Worm (Caenorhabditis elegans): ENCODE data around the gene F17E9.5.

F17E9.5 gene

ce11 chrIV:8375381-8375780, 29.8 kb downstream of the F17E9.5 start (continued):
- TF ChIP-seq aly-2 (tag; optimal IDR thresholded peaks at IDR 0.05) (no peak), F37D6.2 (tag; optimal IDR thresholded peaks at IDR 0.05) (peak; percentile 45), unc-39 (tag; optimal IDR thresholded peaks at IDR 0.05) (no peak), nhr-41 (GFP tag; IDR thresholded peaks at IDR 0.05) (peak; percentile 21; the same call in 1 of the 2 replicates), dpl-1 (GFP tag; optimal IDR thresholded peaks at IDR 0.05) (peak; percentile 46), lsy-2 (tag; optimal IDR thresholded peaks at IDR 0.05) (peak in 1 of 2 experiments; percentile 4), ZK546.5 (tag; optimal IDR thresholded peaks at IDR 0.05) (no peak), duxl-1 (tag; optimal IDR thresholded peaks at IDR 0.05; ENCODE audit: poor library complexity) (peak; percentile 65), ceh-62 (tag; optimal IDR thresholded peaks at IDR 0.05) (no peak), fos-1 (tag; optimal IDR thresholded peaks at IDR 0.05) (no peak), fkh-10 (GFP tag; optimal IDR thresholded peaks at IDR 0.05) (no peak), ceh-28 (tag; optimal IDR thresholded peaks at IDR 0.05) (no peak), saeg-2 (GFP tag; IDR thresholded peaks at IDR 0.05) (no peak), lin-15B (tag; optimal IDR thresholded peaks at IDR 0.05) (no peak), nhr-111 (GFP tag; optimal IDR thresholded peaks at IDR 0.05) (no peak), Y48G9A.11 (GFP tag; IDR thresholded peaks at IDR 0.05) (peak; percentile 68), ceh-82 (tag; optimal IDR thresholded peaks at IDR 0.05) (no peak), egl-27 (tag; optimal IDR thresholded peaks at IDR 0.05) (no peak), nhr-10 (tag; optimal IDR thresholded peaks at IDR 0.05) (no peak), nhr-77 (tag; optimal IDR thresholded peaks at IDR 0.05) (peak; percentile 48), T20F7.1 (GFP tag; optimal IDR thresholded peaks at IDR 0.05) (peak; percentile 73), zfp-3 (GFP tag; conservative IDR thresholded peaks at IDR 0.05) (peak; percentile 62; the same call in 1 of the 2 replicates), mxl-3 (GFP tag; optimal IDR thresholded peaks at IDR 0.05) (peak; percentile 45), daf-19 (GFP tag; conservative IDR thresholded peaks at IDR 0.05) (peak; percentile 88), ceh-32 (tag; optimal IDR thresholded peaks at IDR 0.05; ENCODE audit: poor library complexity) (no peak), lim-7 (GFP tag; IDR thresholded peaks at IDR 0.05) (peak; percentile 76), jun-1 (tag; optimal IDR thresholded peaks at IDR 0.05) (peak; percentile 50), daf-12 (tag; optimal IDR thresholded peaks at IDR 0.05) (no peak), F26F4.8 (GFP tag; conservative IDR thresholded peaks at IDR 0.05) (peak; percentile 60; the same call in 1 of the 2 replicates), spr-3 (GFP tag; optimal IDR thresholded peaks at IDR 0.05) (peak; percentile 51), cey-2 (tag; optimal IDR thresholded peaks at IDR 0.05; ENCODE audit: borderline replicate concordance, insufficient read depth) (no peak), hlh-30 (tag; optimal IDR thresholded peaks at IDR 0.05; ENCODE audit: insufficient read depth) (peak; percentile 64), spr-1 (tag; optimal IDR thresholded peaks at IDR 0.05) (peak; percentile 32), pqm-1 (tag; optimal IDR thresholded peaks at IDR 0.05) (peak; percentile 60), nhr-102 (tag; optimal IDR thresholded peaks at IDR 0.05) (peak; percentile 61), php-3 (GFP tag; IDR thresholded peaks at IDR 0.05) (0 out of 2 replicates have a peak, but pooled peaks have one; percentile 54), zag-1 (tag; optimal IDR thresholded peaks at IDR 0.05) (no peak), ces-1 (GFP tag; optimal IDR thresholded peaks at IDR 0.05) (no peak), arid-1 (GFP tag; conservative IDR thresholded peaks at IDR 0.05) (peak; percentile 82), zip-2 (tag; optimal IDR thresholded peaks at IDR 0.05) (peak; percentile 13), R02D3.7 (tag; optimal IDR thresholded peaks at IDR 0.05) (peak; percentile 77), tag-97 (GFP tag; IDR thresholded peaks at IDR 0.05) (no peak), ceh-44 (GFP tag; IDR thresholded peaks at IDR 0.05) (0 out of 2 replicates have a peak, but pooled peaks have one; percentile 47), unc-130 (GFP tag; optimal IDR thresholded peaks at IDR 0.05) (peak; percentile 71), daf-8 (GFP tag; IDR thresholded peaks at IDR 0.05) (no peak), daf-16 (GFP tag; optimal IDR thresholded peaks at IDR 0.05) (peak; percentile 42 to 88), daf-16 (tag; optimal IDR thresholded peaks at IDR 0.05) (peak; percentile 85), nhr-11 (tag; optimal IDR thresholded peaks at IDR 0.05) (peak; percentile 57), T26A8.4 (GFP tag; IDR thresholded peaks at IDR 0.05) (no peak; the same call in none of the 2 replicates), ZK337.2 (GFP tag; IDR thresholded peaks at IDR 0.05) (peak; percentile 41; the same call in 1 of the 2 replicates), mdl-1 (tag; optimal IDR thresholded peaks at IDR 0.05) (peak in 1 of 2 experiments; percentile 53), lin-29 (GFP tag; IDR thresholded peaks at IDR 0.05) (no peak)
